Worm (Caenorhabditis elegans): Measurements from ENCODE around the gene best-9.
"Not testable (repeated sequence)": the region's sequence is repeated elsewhere in the genome, so short reads cannot be mapped to it uniquely, and the experiment has no call there.

- not testable (repeated sequence) for TF ChIP-seq ama-1 (optimal IDR thresholded peaks at IDR 0.05); hmbx-1 (tag; optimal IDR thresholded peaks at IDR 0.05); aly-1 (tag; optimal IDR thresholded peaks at IDR 0.05); hmg-4 (GFP tag; optimal IDR thresholded peaks at IDR 0.05); flt-1 (GFP tag; IDR thresholded peaks at IDR 0.05); F13C5.2 (tag; optimal IDR thresholded peaks at IDR 0.05); pes-1 (GFP tag; IDR thresholded peaks at IDR 0.05); ets-7 (tag; optimal IDR thresholded peaks at IDR 0.05); tbx-37 (GFP tag; conservative IDR thresholded peaks at IDR 0.05); ceh-13 (GFP tag; optimal IDR thresholded peaks at IDR 0.05); ceh-36 (tag; optimal IDR thresholded peaks at IDR 0.05); B0310.2 (tag; optimal IDR thresholded peaks at IDR 0.05); sea-1 (GFP tag; conservative IDR thresholded peaks at IDR 0.05)
Observed at ce11 chrIV:6598740-6599139, 38.2 kb downstream of the best-9 start, which contains the start of gene nspb-5.

All from whole organism, early embryonic.